Fruit fly (Drosophila melanogaster) Kc167 (cell line): ENCODE data around the gene sofe.

Experiments used
- Myc ChIP-seq: fragments of >200 bp; optimal IDR thresholded peaks from 2 replicates; lab custom pipeline; 2017; ENCODE audit warnings: missing external identifiers
- Sin3A ChIP-seq: fragments of >200 bp; optimal IDR thresholded peaks from 2 replicates; lab custom pipeline; 2018; ENCODE audit warnings: missing external identifiers
- h ChIP-seq: fragments of >200 bp; optimal IDR thresholded peaks from 3 replicates; lab custom pipeline; 2018; ENCODE audit warnings: missing external identifiers
- insv ChIP-seq: fragments of >200 bp; optimal IDR thresholded peaks from 3 replicates; lab custom pipeline; 2018; ENCODE audit warnings: missing external identifiers
- psq ChIP-seq: fragments of >200 bp; optimal IDR thresholded peaks from 2 replicates; lab custom pipeline; 2017; ENCODE audit warnings: missing external identifiers
- ttk ChIP-seq: sonication (Bioruptor generic); optimal IDR thresholded peaks from 2 replicates; lab custom pipeline; 2017; ENCODE audit warnings: missing external identifiers

DNA sequence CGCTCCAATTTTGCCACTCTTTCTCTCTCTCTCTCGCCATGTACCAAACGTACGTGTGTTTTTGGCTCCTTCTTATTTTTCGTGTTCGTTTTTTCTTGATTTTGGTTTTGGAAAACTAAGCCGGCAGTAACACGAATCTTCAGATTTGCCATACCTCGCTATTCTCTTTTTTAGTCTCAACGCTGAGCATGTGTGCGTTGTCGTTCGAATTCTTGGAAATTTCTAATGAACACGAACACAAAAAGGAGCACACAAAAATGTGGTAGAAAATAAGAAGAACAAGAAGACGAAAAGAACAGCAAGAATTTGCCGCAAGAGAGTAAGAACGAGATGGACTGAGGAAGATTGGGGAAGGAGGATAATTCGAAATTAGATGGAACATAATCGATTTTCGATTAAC is 48.5 kb downstream of the sofe start:
- TF ChIP-seq psq (lab: Kevin White, UChicago) (no peak), Myc (no peak), Sin3A (no peak), h (no peak), insv (lab: Kevin White, UChicago) (no peak), ttk (lab: Kevin White, UChicago) (no peak)
